Worm (Caenorhabditis elegans) whole organism, L2 larva: ENCODE data around the gene his-41.

Source experiments
- C34F6.9 ChIP-seq: fragments of 150-350 bp; optimal IDR thresholded peaks from 2 replicates; lab custom pipeline; 2014; ENCODE audit warnings: missing biosample characterization, missing genetic modification characterization
- F13H6.1 ChIP-seq: sonication (generic microtip); optimal IDR thresholded peaks from 2 replicates; lab custom pipeline; 2016; ENCODE audit warnings: missing genetic modification characterization, missing compliant biosample characterization
- R02D3.7 ChIP-seq: fragments of 150-350 bp; optimal IDR thresholded peaks from 2 replicates; lab custom pipeline; 2014; ENCODE audit warnings: missing biosample characterization, missing genetic modification characterization
- Y55F3AM.14 ChIP-seq: fragments of 200-800 bp; sonication (Bioruptor generic); optimal IDR thresholded peaks from 2 replicates; lab custom pipeline; 2018; ENCODE audit warnings: mild to moderate bottlenecking, missing genetic modification characterization, missing compliant biosample characterization
- ZK546.5 ChIP-seq: sonication (generic microtip); optimal IDR thresholded peaks from 2 replicates; lab custom pipeline; 2017; ENCODE audit warnings: missing biosample characterization, missing genetic modification characterization
- aly-2 ChIP-seq: fragments of 150-350 bp; optimal IDR thresholded peaks from 2 replicates; lab custom pipeline; 2014; ENCODE audit warnings: missing biosample characterization, missing genetic modification characterization
- ama-1 ChIP-seq: fragments of 150-350 bp; optimal IDR thresholded peaks from 2 replicates; lab custom pipeline; 2018; ENCODE audit warnings: inconsistent platforms
- blmp-1 ChIP-seq: sonication (generic microtip); optimal IDR thresholded peaks from 2 replicates; lab custom pipeline; 2017; ENCODE audit warnings: missing genetic modification characterization, mild to moderate bottlenecking, missing compliant biosample characterization, antibody characterized with exemption, moderate library complexity; ENCODE audit not compliant: insufficient read depth
- ceh-16 ChIP-seq: fragments of 150-350 bp; optimal IDR thresholded peaks from 2 replicates; lab custom pipeline; 2014; ENCODE audit warnings: missing biosample characterization, missing genetic modification characterization
- ceh-82 ChIP-seq: fragments of 150-350 bp; optimal IDR thresholded peaks from 2 replicates; lab custom pipeline; 2014; ENCODE audit warnings: missing biosample characterization, missing genetic modification characterization
- crh-2 ChIP-seq: sonication (generic microtip); optimal IDR thresholded peaks from 2 replicates; lab custom pipeline; 2017; ENCODE audit warnings: missing biosample characterization, missing genetic modification characterization
- elt-1 ChIP-seq: fragments of 150-350 bp; optimal IDR thresholded peaks from 2 replicates; lab custom pipeline; 2014; ENCODE audit warnings: missing biosample characterization, missing genetic modification characterization
- elt-3 ChIP-seq: sonication (generic microtip); optimal IDR thresholded peaks from 2 replicates; lab custom pipeline; 2017; ENCODE audit warnings: missing biosample characterization, missing genetic modification characterization
- fos-1 ChIP-seq: fragments of 150-350 bp; optimal IDR thresholded peaks from 2 replicates; lab custom pipeline; 2014; ENCODE audit warnings: missing biosample characterization, missing genetic modification characterization
- gmeb-1 ChIP-seq: fragments of 150-350 bp; optimal IDR thresholded peaks from 2 replicates; lab custom pipeline; 2014; ENCODE audit warnings: missing biosample characterization, missing genetic modification characterization
- lin-11 ChIP-seq: fragments of 150-350 bp; sonication (generic microtip); optimal IDR thresholded peaks from 2 replicates; lab custom pipeline; 2014; ENCODE audit warnings: missing biosample characterization, missing genetic modification characterization, inconsistent platforms, mixed read lengths
- lin-13 ChIP-seq: fragments of 150-350 bp; optimal IDR thresholded peaks from 2 replicates; lab custom pipeline; 2014; ENCODE audit warnings: missing biosample characterization, missing genetic modification reagents, missing genetic modification characterization
- lin-39 ChIP-seq: fragments of 150-350 bp; optimal IDR thresholded peaks from 2 replicates; lab custom pipeline; 2014; ENCODE audit warnings: missing biosample characterization, missing genetic modification reagents, missing genetic modification characterization
- lsy-2 ChIP-seq, 2 experiments: fragments of 150-350 bp in 1 of 2; sonication (generic microtip) in 1 of 2; optimal IDR thresholded peaks; 2 replicates each; lab custom pipeline; 2014 to 2017; ENCODE audit warnings: missing biosample characterization in 2 of 2, missing genetic modification characterization in 2 of 2
- mab-5 ChIP-seq: fragments of 150-350 bp; optimal IDR thresholded peaks from 2 replicates; lab custom pipeline; 2014; ENCODE audit warnings: missing biosample characterization, missing genetic modification characterization
- mbf-1 ChIP-seq: sonication (generic microtip); optimal IDR thresholded peaks from 2 replicates; lab custom pipeline; 2017; ENCODE audit warnings: missing biosample characterization, missing genetic modification characterization
- nhr-10 ChIP-seq: sonication (generic microtip); optimal IDR thresholded peaks from 2 replicates; lab custom pipeline; 2017; ENCODE audit warnings: missing biosample characterization, missing genetic modification characterization
- nhr-129 ChIP-seq: fragments of 150-350 bp; optimal IDR thresholded peaks from 2 replicates; lab custom pipeline; 2014; ENCODE audit warnings: missing biosample characterization, missing genetic modification characterization
- nhr-23 ChIP-seq: fragments of 150-350 bp; optimal IDR thresholded peaks from 2 replicates; lab custom pipeline; 2014; ENCODE audit warnings: missing biosample characterization, missing genetic modification reagents, missing genetic modification characterization
- nhr-237 ChIP-seq: fragments of 150-350 bp; optimal IDR thresholded peaks from 2 replicates; lab custom pipeline; 2014; ENCODE audit warnings: missing biosample characterization, missing genetic modification characterization
- nhr-25 ChIP-seq: fragments of 150-350 bp; sonication (generic microtip); optimal IDR thresholded peaks from 3 replicates; lab custom pipeline; 2014; ENCODE audit warnings: missing biosample characterization, missing genetic modification characterization
- nhr-6 ChIP-seq: fragments of 150-350 bp; optimal IDR thresholded peaks from 2 replicates; lab custom pipeline; 2014; ENCODE audit warnings: missing biosample characterization, missing genetic modification characterization
- nhr-77 ChIP-seq: fragments of 150-350 bp; optimal IDR thresholded peaks from 2 replicates; lab custom pipeline; 2014; ENCODE audit warnings: missing biosample characterization, missing genetic modification characterization
- peb-1 ChIP-seq: fragments of 150-350 bp; optimal IDR thresholded peaks from 2 replicates; lab custom pipeline; 2014; ENCODE audit warnings: missing biosample characterization, missing genetic modification characterization
- sem-4 ChIP-seq: fragments of 150-350 bp; optimal IDR thresholded peaks from 2 replicates; lab custom pipeline; 2014; ENCODE audit warnings: missing biosample characterization, missing genetic modification reagents, missing genetic modification characterization
- skn-1 ChIP-seq: sonication (generic microtip); optimal IDR thresholded peaks from 2 replicates; lab custom pipeline; 2017; ENCODE audit warnings: missing biosample characterization, missing genetic modification characterization
- sma-3 ChIP-seq: sonication (generic microtip); optimal IDR thresholded peaks from 2 replicates; lab custom pipeline; 2016; ENCODE audit warnings: missing genetic modification reagents, missing genetic modification characterization, missing compliant biosample characterization
- sma-9 ChIP-seq, 2 experiments: fragments of 150-350 bp in 1 of 2; sonication (generic microtip) in 1 of 2; optimal IDR thresholded peaks; 2 replicates each; lab custom pipeline; 2014 to 2016; ENCODE audit warnings: missing genetic modification characterization in 2 of 2, mild to moderate bottlenecking in 1 of 2, missing biosample characterization in 1 of 2, missing compliant biosample characterization in 1 of 2, missing genetic modification reagents in 1 of 2, moderate library complexity in 1 of 2
- snpc-4 ChIP-seq: fragments of 150-350 bp; optimal IDR thresholded peaks from 2 replicates; lab custom pipeline; 2014; ENCODE audit warnings: missing biosample characterization, missing genetic modification characterization
- unc-39 ChIP-seq: fragments of 150-350 bp; optimal IDR thresholded peaks from 2 replicates; lab custom pipeline; 2014; ENCODE audit warnings: missing biosample characterization, missing genetic modification characterization
- unc-55 ChIP-seq: fragments of 150-350 bp; sonication (generic microtip); optimal IDR thresholded peaks from 3 replicates; lab custom pipeline; 2014; ENCODE audit warnings: missing biosample characterization, missing genetic modification reagents, missing genetic modification characterization
- unc-62 ChIP-seq: fragments of 150-350 bp; optimal IDR thresholded peaks from 2 replicates; lab custom pipeline; 2014; ENCODE audit warnings: missing biosample characterization, missing genetic modification reagents, missing genetic modification characterization
- zag-1 ChIP-seq: fragments of 150-350 bp; optimal IDR thresholded peaks from 2 replicates; lab custom pipeline; 2014; ENCODE audit warnings: missing biosample characterization, missing genetic modification characterization
- ztf-1 ChIP-seq: fragments of 200-800 bp; sonication (Bioruptor generic); conservative IDR thresholded peaks from 2 replicates; pipeline ENCODE4 v1.3.6; 2022; ENCODE audit warnings: missing genetic modification characterization, missing compliant biosample characterization
- ztf-11 ChIP-seq: sonication (generic microtip); optimal IDR thresholded peaks from 2 replicates; lab custom pipeline; 2017; ENCODE audit warnings: missing biosample characterization, missing genetic modification characterization
- ztf-4 ChIP-seq: fragments of 150-350 bp; optimal IDR thresholded peaks from 2 replicates; lab custom pipeline; 2014; ENCODE audit warnings: missing biosample characterization, missing genetic modification characterization

Gene his-41

ce11 chrV:9546860-9547269 lies 1.5 kb downstream of the his-41 start, which contains the start of gene his-37 (continued):
- peak; percentile 100 for TF ChIP-seq crh-2
- peak; percentile 98 for TF ChIP-seq lin-11 (tag; lab: Kevin White, UChicago)
- no peak for TF ChIP-seq peb-1 (tag; lab: Kevin White, UChicago)
- peak; percentile 93 for TF ChIP-seq snpc-4 (tag; lab: Kevin White, UChicago)
- TF ChIP-seq ZK546.5: peak; percentile 80
- no peak for TF ChIP-seq elt-1
- peak; percentile 89 for TF ChIP-seq ama-1 (lab: Kevin White, UChicago)
- peak; percentile 98 for TF ChIP-seq zag-1 (tag; lab: Kevin White, UChicago)
- TF ChIP-seq fos-1: peak; percentile 100

ce11 chrV:9549459-9549858 lies 4.1 kb downstream of the his-41 start, which contains the start of gene nstp-10:
nstp-10 (minus strand) TSS chrV:9549836.
- TF ChIP-seq elt-3 (no peak), ztf-4 (tag; lab: Kevin White, UChicago) (no peak), nhr-77 (tag; lab: Kevin White, UChicago) (no peak), nhr-129 (tag; lab: Kevin White, UChicago) (peak; percentile 55), unc-55 (peak; percentile 69), lsy-2 (tag; optimal IDR thresholded peaks at IDR 0.05; lab: Kevin White, UChicago) (peak; percentile 3 to 78), gmeb-1 (tag; lab: Kevin White, UChicago) (peak; percentile 7), C34F6.9 (tag; lab: Kevin White, UChicago) (peak; percentile 37), lin-13 (GFP tag; lab: Kevin White, UChicago) (peak; percentile 36), zag-1 (tag; lab: Kevin White, UChicago) (no peak), ama-1 (lab: Kevin White, UChicago) (no peak), fos-1 (peak; percentile 12), crh-2 (peak; percentile 19), nhr-6 (tag; lab: Kevin White, UChicago) (no peak), nhr-23 (tag; lab: Kevin White, UChicago) (no peak), nhr-237 (no peak), ceh-82 (no peak), peb-1 (tag; lab: Kevin White, UChicago) (no peak), F13H6.1 (tag; lab: Kevin White, UChicago) (no peak)

- TF ChIP-seq lsy-2 (tag; optimal IDR thresholded peaks at IDR 0.05; lab: Kevin White, UChicago): peak in 1 of 2 experiments; percentile 3
- TF ChIP-seq peb-1 (tag; lab: Kevin White, UChicago): no peak
- no peak for TF ChIP-seq lin-39
- peak; percentile 40 for TF ChIP-seq unc-55
- TF ChIP-seq sma-9 (GFP tag; optimal IDR thresholded peaks at IDR 0.05; lab: Kevin White, UChicago): peak; percentile 29
- TF ChIP-seq sma-9 (tag; optimal IDR thresholded peaks at IDR 0.05; lab: Kevin White, UChicago): no peak
- TF ChIP-seq nhr-23 (tag; lab: Kevin White, UChicago): no peak
- TF ChIP-seq C34F6.9 (tag; lab: Kevin White, UChicago): peak; percentile 32
Measured at ce11 chrV:9550313-9550712, 5.0 kb downstream of the his-41 start, which contains the start of gene ehbp-1. ehbp-1 (plus strand) TSS chrV:9550644.

- no peak for TF ChIP-seq skn-1
- TF ChIP-seq ztf-11: no peak
- no peak for TF ChIP-seq ceh-16 (tag; lab: Kevin White, UChicago)
- TF ChIP-seq R02D3.7 (tag; lab: Kevin White, UChicago): no peak
- no peak for TF ChIP-seq lin-39
- no peak for TF ChIP-seq aly-2
- TF ChIP-seq nhr-77 (tag; lab: Kevin White, UChicago): no peak
- no peak for TF ChIP-seq C34F6.9 (tag; lab: Kevin White, UChicago)
- TF ChIP-seq sma-9 (GFP tag; optimal IDR thresholded peaks at IDR 0.05; lab: Kevin White, UChicago): no peak
- TF ChIP-seq sma-9 (tag; optimal IDR thresholded peaks at IDR 0.05; lab: Kevin White, UChicago): no peak
- no peak for TF ChIP-seq ztf-4 (tag; lab: Kevin White, UChicago)
- TF ChIP-seq sem-4: no peak
- TF ChIP-seq snpc-4 (tag; lab: Kevin White, UChicago): no peak
- no peak for TF ChIP-seq lin-11 (tag; lab: Kevin White, UChicago)
- no peak for TF ChIP-seq ztf-1 (GFP tag; lab: Robert Waterston, UW)
- TF ChIP-seq nhr-25: no peak
- TF ChIP-seq Y55F3AM.14 (GFP tag; lab: Kevin White, UChicago): no peak
- TF ChIP-seq ceh-82: no peak
Measured at ce11 chrV:9556668-9557067, 11.3 kb downstream of the his-41 start.

- TF ChIP-seq snpc-4 (tag; lab: Kevin White, UChicago): no peak
- no peak for TF ChIP-seq blmp-1 (tag; lab: Kevin White, UChicago)
- TF ChIP-seq mbf-1: no peak
- no peak for TF ChIP-seq lin-39
- no peak for TF ChIP-seq elt-3
- peak; percentile 59 for TF ChIP-seq lin-11 (tag; lab: Kevin White, UChicago)
- no peak for TF ChIP-seq unc-39 (tag; lab: Kevin White, UChicago)
- TF ChIP-seq unc-62 (GFP tag; lab: Kevin White, UChicago): no peak
- TF ChIP-seq mab-5 (tag; lab: Kevin White, UChicago): peak; percentile 59
- TF ChIP-seq C34F6.9 (tag; lab: Kevin White, UChicago): peak; percentile 91
- no peak for TF ChIP-seq nhr-237
- no peak for TF ChIP-seq peb-1 (tag; lab: Kevin White, UChicago)
- TF ChIP-seq R02D3.7 (tag; lab: Kevin White, UChicago): no peak
- no peak for TF ChIP-seq nhr-10 (tag; lab: Kevin White, UChicago)
- no peak for TF ChIP-seq ceh-16 (tag; lab: Kevin White, UChicago)
- TF ChIP-seq Y55F3AM.14 (GFP tag; lab: Kevin White, UChicago): peak; percentile 53
- peak; percentile 81 for TF ChIP-seq F13H6.1 (tag; lab: Kevin White, UChicago)
- TF ChIP-seq sma-3 (GFP tag; lab: Kevin White, UChicago): no peak
- peak; percentile 17 for TF ChIP-seq fos-1
- no peak for TF ChIP-seq ama-1 (lab: Kevin White, UChicago)
- no peak for TF ChIP-seq ceh-82
- no peak for TF ChIP-seq gmeb-1 (tag; lab: Kevin White, UChicago)
Measured at ce11 chrV:9561624-9562179, 16.4 kb downstream of the his-41 start, which contains the start of gene rgef-1. rgef-1 (minus strand) TSS chrV:9561674.
